Worm (Caenorhabditis elegans) whole organism, young adult: Measurements from ENCODE around the gene nsph-1.1.

Source experiments
- B0336.3 ChIP-seq: fragments of 200-800 bp; sonication (Bioruptor generic); IDR thresholded peaks from 2 replicates; pipeline ENCODE4 v1.3.6; 2022; ENCODE audit warnings: missing genetic modification characterization, missing compliant biosample characterization
- C17E4.6 ChIP-seq: fragments of 200-800 bp; sonication (Bioruptor generic); IDR thresholded peaks from 2 replicates; pipeline ENCODE4 v1.3.6; 2022; ENCODE audit warnings: missing genetic modification reagents, missing genetic modification characterization, missing compliant biosample characterization
- F33H1.4 ChIP-seq: fragments of 200-800 bp; sonication (Bioruptor generic); IDR thresholded peaks from 2 replicates; pipeline ENCODE4 v1.3.6; 2022; ENCODE audit warnings: missing genetic modification reagents, missing genetic modification characterization, missing compliant biosample characterization
- K12H6.12 ChIP-seq: fragments of 200-800 bp; sonication (Bioruptor generic); optimal IDR thresholded peaks from 2 replicates; lab custom pipeline; 2018; ENCODE audit warnings: mild to moderate bottlenecking, missing genetic modification characterization, missing compliant biosample characterization
- Y53G8AR.9 ChIP-seq: fragments of 200-800 bp; sonication (Bioruptor generic); conservative IDR thresholded peaks from 2 replicates; pipeline ENCODE4 v1.3.6; 2022; ENCODE audit warnings: missing genetic modification reagents, missing genetic modification characterization, missing compliant biosample characterization
- Y67H2A.10 ChIP-seq: fragments of 200-800 bp; sonication (Bioruptor generic); conservative IDR thresholded peaks from 2 replicates; pipeline ENCODE4 v1.3.6; 2022; ENCODE audit warnings: missing genetic modification reagents, missing genetic modification characterization, missing compliant biosample characterization
- ZK185.1 ChIP-seq: sonication (generic microtip); optimal IDR thresholded peaks from 2 replicates; lab custom pipeline; 2016; ENCODE audit warnings: mild to moderate bottlenecking, missing genetic modification characterization, missing compliant biosample characterization; ENCODE audit not compliant: poor library complexity, severe bottlenecking
- ama-1 ChIP-seq, 3 experiments: fragments of 150-350 bp in 1 of 3; sonication (generic microtip) in 2 of 3; optimal IDR thresholded peaks; 2 replicates each; lab custom pipeline; 2014 to 2018; ENCODE audit warnings: missing biosample characterization in 2 of 3, missing genetic modification characterization in 2 of 3, missing genetic modification reagents in 2 of 3
- atf-7 ChIP-seq: sonication (generic microtip); optimal IDR thresholded peaks from 2 replicates; lab custom pipeline; 2017; ENCODE audit warnings: mild to moderate bottlenecking, missing genetic modification characterization, missing compliant biosample characterization
- attf-5 ChIP-seq: fragments of 200-800 bp; sonication (Bioruptor generic); optimal IDR thresholded peaks from 2 replicates; lab custom pipeline; 2018; ENCODE audit warnings: mild to moderate bottlenecking, missing genetic modification characterization, missing compliant biosample characterization
- cebp-1 ChIP-seq, 2 experiments: fragments of 200-800 bp in 1 of 2; sonication (Bioruptor generic) in 1 of 2; sonication (generic microtip) in 1 of 2; IDR thresholded peaks in 1 of 2; optimal IDR thresholded peaks in 1 of 2; 2 replicates each; pipeline versions ENCODE4 v1.3.6 to Lab custom; 2017 to 2022; ENCODE audit warnings: missing compliant biosample characterization in 2 of 2, missing genetic modification characterization in 2 of 2, mild to moderate bottlenecking in 1 of 2, missing genetic modification reagents in 1 of 2, moderate library complexity in 1 of 2
- ceh-27 ChIP-seq: fragments of 200-800 bp; sonication (Bioruptor generic); optimal IDR thresholded peaks from 2 replicates; lab custom pipeline; 2018; ENCODE audit warnings: mild to moderate bottlenecking, missing genetic modification characterization, moderate library complexity, missing compliant biosample characterization
- chd-7 ChIP-seq: sonication (generic microtip); optimal IDR thresholded peaks from 2 replicates; lab custom pipeline; 2016; ENCODE audit warnings: mild to moderate bottlenecking, missing genetic modification characterization, moderate library complexity, missing compliant biosample characterization
- dpff-1 ChIP-seq: sonication (generic microtip); optimal IDR thresholded peaks from 2 replicates; lab custom pipeline; 2017; ENCODE audit warnings: mild to moderate bottlenecking, missing genetic modification characterization, missing compliant biosample characterization
- egl-18 ChIP-seq: fragments of 200-800 bp; sonication (Bioruptor generic); IDR thresholded peaks from 2 replicates; pipeline ENCODE4 v1.3.6; 2022; ENCODE audit warnings: missing genetic modification reagents, missing genetic modification characterization, missing compliant biosample characterization
- ets-4 ChIP-seq: fragments of 200-800 bp; sonication (Bioruptor generic); optimal IDR thresholded peaks from 2 replicates; lab custom pipeline; 2018; ENCODE audit warnings: mild to moderate bottlenecking, missing genetic modification characterization, missing compliant biosample characterization
- gei-17 ChIP-seq: fragments of 200-800 bp; sonication (Bioruptor generic); optimal IDR thresholded peaks from 2 replicates; lab custom pipeline; 2018; ENCODE audit warnings: mild to moderate bottlenecking, missing genetic modification characterization, missing compliant biosample characterization
- hmg-1.2 ChIP-seq: fragments of 200-800 bp; sonication (Bioruptor generic); IDR thresholded peaks from 2 replicates; pipeline ENCODE4 v1.3.6; 2022; ENCODE audit warnings: missing genetic modification reagents, missing genetic modification characterization, missing compliant biosample characterization
- lag-1 ChIP-seq: fragments of 200-800 bp; sonication (Bioruptor generic); IDR thresholded peaks from 2 replicates; pipeline ENCODE4 v1.3.6; 2022; ENCODE audit warnings: missing genetic modification reagents, missing genetic modification characterization, missing compliant biosample characterization
- let-526 ChIP-seq: fragments of 200-800 bp; sonication (Bioruptor generic); IDR thresholded peaks from 2 replicates; pipeline ENCODE4 v1.3.6; 2022; ENCODE audit warnings: missing genetic modification reagents, missing genetic modification characterization, missing compliant biosample characterization
- let-607 ChIP-seq, 2 experiments: fragments of 200-800 bp in 1 of 2; sonication (Bioruptor generic) in 1 of 2; sonication (generic microtip) in 1 of 2; optimal IDR thresholded peaks; 2 replicates each; lab custom pipeline; 2016 to 2018; ENCODE audit warnings: mild to moderate bottlenecking in 2 of 2, missing compliant biosample characterization in 2 of 2, missing genetic modification characterization in 2 of 2, moderate library complexity in 2 of 2, missing genotype in 1 of 2
- lin-35 ChIP-seq, 3 experiments: fragments of 150-350 bp in 2 of 3; sonication (generic microtip) in 1 of 3; optimal IDR thresholded peaks; 2 replicates each; lab custom pipeline; 2014 to 2018; ENCODE audit warnings: missing biosample characterization in 3 of 3, missing genetic modification characterization in 3 of 3, missing genetic modification reagents in 3 of 3
- lin-40 ChIP-seq: sonication (generic microtip); optimal IDR thresholded peaks from 2 replicates; lab custom pipeline; 2016; ENCODE audit warnings: missing genetic modification characterization, mild to moderate bottlenecking, missing compliant biosample characterization, missing genotype, missing genetic modification reagents
- lin-54 ChIP-seq: fragments of 200-800 bp; sonication (Bioruptor generic); optimal IDR thresholded peaks from 2 replicates; lab custom pipeline; 2018; ENCODE audit warnings: mild to moderate bottlenecking, missing genetic modification characterization, missing compliant biosample characterization
- lir-1 ChIP-seq: fragments of 200-800 bp; sonication (Bioruptor generic); conservative IDR thresholded peaks from 2 replicates; pipeline ENCODE4 v1.3.6; 2022; ENCODE audit warnings: missing genetic modification reagents, missing genetic modification characterization, missing compliant biosample characterization
- lsy-27 ChIP-seq: sonication (generic microtip); optimal IDR thresholded peaks from 2 replicates; lab custom pipeline; 2017; ENCODE audit warnings: missing genetic modification characterization, mild to moderate bottlenecking, missing compliant biosample characterization, antibody characterized with exemption, missing genotype, borderline replicate concordance; ENCODE audit not compliant: insufficient read depth
- madf-3 ChIP-seq: fragments of 200-800 bp; sonication (Bioruptor generic); IDR thresholded peaks from 2 replicates; pipeline ENCODE4 v1.3.6; 2022; ENCODE audit warnings: missing genetic modification reagents, missing genetic modification characterization, missing compliant biosample characterization
- mcd-1 ChIP-seq: fragments of 200-800 bp; sonication (Bioruptor generic); IDR thresholded peaks from 2 replicates; pipeline ENCODE4 v1.3.6; 2022; ENCODE audit warnings: missing genetic modification reagents, missing genetic modification characterization, missing compliant biosample characterization
- mel-28 ChIP-seq: sonication (generic microtip); optimal IDR thresholded peaks from 2 replicates; lab custom pipeline; 2016; ENCODE audit warnings: borderline replicate concordance, mild to moderate bottlenecking, missing genetic modification characterization, missing compliant biosample characterization
- mxl-1 ChIP-seq: sonication (generic microtip); optimal IDR thresholded peaks from 2 replicates; lab custom pipeline; 2016; ENCODE audit warnings: missing genetic modification characterization, missing compliant biosample characterization
- nfya-1 ChIP-seq: sonication (generic microtip); optimal IDR thresholded peaks from 2 replicates; lab custom pipeline; 2017; ENCODE audit warnings: antibody characterized with exemption, missing compliant biosample characterization, missing genetic modification characterization, borderline replicate concordance; ENCODE audit not compliant: insufficient read depth
- nfyb-1 ChIP-seq: fragments of 200-800 bp; sonication (Bioruptor generic); IDR thresholded peaks from 2 replicates; pipeline ENCODE4 v1.3.6; 2022; ENCODE audit warnings: missing genetic modification reagents, missing genetic modification characterization, missing compliant biosample characterization
- nhr-179 ChIP-seq: sonication (generic microtip); optimal IDR thresholded peaks from 2 replicates; lab custom pipeline; 2016; ENCODE audit warnings: mild to moderate bottlenecking, missing genetic modification characterization, missing compliant biosample characterization
- nhr-80 ChIP-seq: sonication (generic microtip); optimal IDR thresholded peaks from 2 replicates; lab custom pipeline; 2016; ENCODE audit warnings: missing genetic modification characterization, missing compliant biosample characterization
- pbrm-1 ChIP-seq: fragments of 200-800 bp; sonication (Bioruptor generic); IDR thresholded peaks from 2 replicates; pipeline ENCODE4 v1.3.6; 2022; ENCODE audit warnings: missing genetic modification reagents, missing genetic modification characterization, missing compliant biosample characterization
- pha-4 ChIP-seq: fragments of 150-350 bp; sonication (generic microtip); optimal IDR thresholded peaks from 2 replicates; lab custom pipeline; 2014; ENCODE audit warnings: missing biosample characterization, missing genetic modification reagents, missing genetic modification characterization
- sea-2 ChIP-seq: fragments of 200-800 bp; sonication (Bioruptor generic); IDR thresholded peaks from 2 replicates; pipeline ENCODE4 v1.3.6; 2022; ENCODE audit warnings: missing genetic modification characterization, missing compliant biosample characterization
- snpc-3.4 ChIP-seq: sonication (generic microtip); optimal IDR thresholded peaks from 2 replicates; lab custom pipeline; 2017; ENCODE audit warnings: missing genetic modification characterization, mild to moderate bottlenecking, missing compliant biosample characterization, antibody characterized with exemption, moderate library complexity, missing genotype, missing genetic modification reagents
- snpc-4 ChIP-seq, 5 experiments: fragments of 150-350 bp in 1 of 5; sonication (generic microtip) in 4 of 5; optimal IDR thresholded peaks; 2 replicates each; lab custom pipeline; 2014 to 2018; ENCODE audit warnings: missing genetic modification characterization in 5 of 5, missing biosample characterization in 3 of 5, antibody characterized with exemption in 2 of 5, mild to moderate bottlenecking in 2 of 5, missing compliant biosample characterization in 2 of 5, missing genotype in 2 of 5, moderate library complexity in 2 of 5, missing genetic modification reagents in 1 of 5
- tbp1 ChIP-seq: fragments of 200-800 bp; sonication (Bioruptor generic); optimal IDR thresholded peaks from 2 replicates; lab custom pipeline; 2018; ENCODE audit warnings: mild to moderate bottlenecking, missing genetic modification characterization, missing compliant biosample characterization
- tbx-9 ChIP-seq: sonication (generic microtip); optimal IDR thresholded peaks from 2 replicates; lab custom pipeline; 2016; ENCODE audit warnings: borderline replicate concordance, missing genetic modification characterization, inconsistent platforms, missing compliant biosample characterization
- zfh-2 ChIP-seq: fragments of 200-800 bp; sonication (Bioruptor generic); conservative IDR thresholded peaks from 2 replicates; pipeline ENCODE4 v1.3.6; 2022; ENCODE audit warnings: missing genetic modification reagents, missing genetic modification characterization, missing compliant biosample characterization
- ztf-25 ChIP-seq: fragments of 200-800 bp; sonication (Bioruptor generic); IDR thresholded peaks from 2 replicates; pipeline ENCODE4 v1.3.6; 2022; ENCODE audit warnings: missing genetic modification reagents, missing genetic modification characterization, missing compliant biosample characterization
- ztf-28 ChIP-seq: fragments of 200-800 bp; sonication (Bioruptor generic); IDR thresholded peaks from 2 replicates; pipeline ENCODE4 v1.3.6; 2022; ENCODE audit warnings: missing genetic modification reagents, missing genetic modification characterization, missing compliant biosample characterization
- ztf-6 ChIP-seq: fragments of 200-800 bp; sonication (Bioruptor generic); IDR thresholded peaks from 2 replicates; pipeline ENCODE4 v1.3.6; 2022; ENCODE audit warnings: missing genetic modification reagents, missing genetic modification characterization, missing compliant biosample characterization

Gene nsph-1.1

DNA sequence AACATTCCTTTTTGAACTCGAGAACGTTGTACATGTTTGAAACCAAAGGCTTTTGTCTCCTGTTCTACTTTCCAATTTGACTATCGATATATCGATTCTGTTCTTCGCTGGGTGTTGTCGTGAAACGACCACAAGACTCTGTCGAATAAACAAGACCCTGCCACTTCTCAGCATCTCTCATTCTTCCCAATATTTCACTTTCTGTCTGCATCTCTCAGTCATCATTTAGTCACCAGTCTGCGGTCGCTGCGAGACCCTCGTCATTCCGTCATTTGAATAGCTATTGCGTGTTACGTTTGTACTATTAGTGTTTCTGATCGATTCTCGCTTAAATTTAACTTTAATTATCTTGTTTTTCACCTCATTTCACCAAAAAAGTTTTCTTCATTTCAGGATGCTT lies 20.8 kb downstream of the nsph-1.1 start (continued):
- TF ChIP-seq lag-1 (GFP tag; lab: Robert Waterston, UW) (no peak), tbp1 (GFP tag; lab: Kevin White, UChicago) (peak; percentile 62), ama-1 (optimal IDR thresholded peaks at IDR 0.05; lab: Kevin White, UChicago) (peak; percentile 29), ama-1 (GFP tag; optimal IDR thresholded peaks at IDR 0.05; lab: Kevin White, UChicago) (no peak), sea-2 (GFP tag; lab: Robert Waterston, UW) (no peak), cebp-1 (GFP tag; IDR thresholded peaks at IDR 0.05; lab: Robert Waterston, UW) (peak; percentile 60), cebp-1 (tag; optimal IDR thresholded peaks at IDR 0.05; lab: Kevin White, UChicago) (peak; percentile 87), lin-54 (GFP tag; lab: Kevin White, UChicago) (peak; percentile 75), mel-28 (tag; lab: Kevin White, UChicago) (no peak), Y67H2A.10 (GFP tag; lab: Robert Waterston, UW) (peak; percentile 100), mcd-1 (GFP tag; lab: Robert Waterston, UW) (peak; percentile 79), mxl-1 (tag; lab: Kevin White, UChicago) (no peak), ZK185.1 (tag; lab: Kevin White, UChicago) (peak; percentile 78), tbx-9 (tag; lab: Kevin White, UChicago) (no peak), nfyb-1 (GFP tag; lab: Robert Waterston, UW) (peak; percentile 91), ets-4 (GFP tag; lab: Kevin White, UChicago) (peak; percentile 23), ztf-25 (no peak), lsy-27 (tag; lab: Kevin White, UChicago) (no peak), let-526 (peak; percentile 76; the same call in 1 of the 2 replicates), let-607 (tag; optimal IDR thresholded peaks at IDR 0.05; lab: Kevin White, UChicago) (peak; percentile 81), egl-18 (GFP tag; lab: Robert Waterston, UW) (no peak), gei-17 (GFP tag; lab: Kevin White, UChicago) (peak; percentile 53), pha-4 (tag; lab: Kevin White, UChicago) (peak; percentile 98), nhr-179 (tag; lab: Kevin White, UChicago) (no peak), F33H1.4 (GFP tag; lab: Robert Waterston, UW) (peak; percentile 85), B0336.3 (GFP tag; lab: Robert Waterston, UW) (peak; percentile 86), pbrm-1 (GFP tag; lab: Robert Waterston, UW) (peak; percentile 81), nfya-1 (no peak), madf-3 (GFP tag; lab: Robert Waterston, UW) (peak; percentile 83), C17E4.6 (GFP tag; lab: Robert Waterston, UW) (peak; percentile 86), lin-35 (GFP tag; optimal IDR thresholded peaks at IDR 0.05; lab: Kevin White, UChicago) (peak in 1 of 3 experiments; percentile 72), lin-40 (tag; lab: Kevin White, UChicago) (peak; percentile 91), attf-5 (GFP tag; lab: Kevin White, UChicago) (peak; percentile 85), snpc-3.4 (peak; percentile 30), nhr-80 (peak; percentile 60), ztf-6 (GFP tag; lab: Robert Waterston, UW) (no peak), zfh-2 (0 out of 2 replicates have a peak, but pooled peaks have one; percentile 6), lir-1 (GFP tag; lab: Robert Waterston, UW) (0 out of 2 replicates have a peak, but pooled peaks have one; percentile 13), hmg-1.2 (GFP tag; lab: Robert Waterston, UW) (peak; percentile 92), ztf-28 (no peak), chd-7 (tag; lab: Kevin White, UChicago) (peak; percentile 72), Y53G8AR.9 (GFP tag; lab: Robert Waterston, UW) (peak; percentile 66), ceh-27 (GFP tag; lab: Kevin White, UChicago) (peak; percentile 94), atf-7 (tag; lab: Kevin White, UChicago) (peak; percentile 83), dpff-1 (tag; lab: Kevin White, UChicago) (no peak), K12H6.12 (tag; lab: Kevin White, UChicago) (peak; percentile 78), snpc-4 (GFP tag; optimal IDR thresholded peaks at IDR 0.05; lab: Kevin White, UChicago) (no peak), snpc-4 (tag; optimal IDR thresholded peaks at IDR 0.05; lab: Kevin White, UChicago) (peak in 3 of 4 experiments; percentile 48 to 62 (median 49))
